Worm (Caenorhabditis elegans) whole organism, L2 larva: Measurements from ENCODE around the gene C06A12.19.

ENCODE experiments used
- F13H6.1 ChIP-seq: sonication (generic microtip); optimal IDR thresholded peaks from 2 replicates; lab custom pipeline; 2016; ENCODE audit warnings: missing genetic modification characterization, missing compliant biosample characterization
- Y55F3AM.14 ChIP-seq: fragments of 200-800 bp; sonication (Bioruptor generic); optimal IDR thresholded peaks from 2 replicates; lab custom pipeline; 2018; ENCODE audit warnings: mild to moderate bottlenecking, missing genetic modification characterization, missing compliant biosample characterization
- ZK546.5 ChIP-seq: sonication (generic microtip); optimal IDR thresholded peaks from 2 replicates; lab custom pipeline; 2017; ENCODE audit warnings: missing biosample characterization, missing genetic modification characterization
- alr-1 ChIP-seq: fragments of 150-350 bp; optimal IDR thresholded peaks from 2 replicates; lab custom pipeline; 2014; ENCODE audit warnings: missing biosample characterization, missing genetic modification characterization
- aly-2 ChIP-seq: fragments of 150-350 bp; optimal IDR thresholded peaks from 2 replicates; lab custom pipeline; 2014; ENCODE audit warnings: missing biosample characterization, missing genetic modification characterization
- ama-1 ChIP-seq: fragments of 150-350 bp; optimal IDR thresholded peaks from 2 replicates; lab custom pipeline; 2018; ENCODE audit warnings: inconsistent platforms
- blmp-1 ChIP-seq: sonication (generic microtip); optimal IDR thresholded peaks from 2 replicates; lab custom pipeline; 2017; ENCODE audit warnings: missing genetic modification characterization, mild to moderate bottlenecking, missing compliant biosample characterization, antibody characterized with exemption, moderate library complexity; ENCODE audit not compliant: insufficient read depth
- ceh-16 ChIP-seq: fragments of 150-350 bp; optimal IDR thresholded peaks from 2 replicates; lab custom pipeline; 2014; ENCODE audit warnings: missing biosample characterization, missing genetic modification characterization
- ceh-82 ChIP-seq: fragments of 150-350 bp; optimal IDR thresholded peaks from 2 replicates; lab custom pipeline; 2014; ENCODE audit warnings: missing biosample characterization, missing genetic modification characterization
- egl-27 ChIP-seq: sonication (generic microtip); optimal IDR thresholded peaks from 3 replicates; lab custom pipeline; 2017; ENCODE audit warnings: missing biosample characterization, missing genetic modification reagents, missing genetic modification characterization
- elt-1 ChIP-seq: fragments of 150-350 bp; optimal IDR thresholded peaks from 2 replicates; lab custom pipeline; 2014; ENCODE audit warnings: missing biosample characterization, missing genetic modification characterization
- elt-3 ChIP-seq: sonication (generic microtip); optimal IDR thresholded peaks from 2 replicates; lab custom pipeline; 2017; ENCODE audit warnings: missing biosample characterization, missing genetic modification characterization
- fos-1 ChIP-seq: fragments of 150-350 bp; optimal IDR thresholded peaks from 2 replicates; lab custom pipeline; 2014; ENCODE audit warnings: missing biosample characterization, missing genetic modification characterization
- gmeb-1 ChIP-seq: fragments of 150-350 bp; optimal IDR thresholded peaks from 2 replicates; lab custom pipeline; 2014; ENCODE audit warnings: missing biosample characterization, missing genetic modification characterization
- lin-13 ChIP-seq: fragments of 150-350 bp; optimal IDR thresholded peaks from 2 replicates; lab custom pipeline; 2014; ENCODE audit warnings: missing biosample characterization, missing genetic modification reagents, missing genetic modification characterization
- lin-39 ChIP-seq: fragments of 150-350 bp; optimal IDR thresholded peaks from 2 replicates; lab custom pipeline; 2014; ENCODE audit warnings: missing biosample characterization, missing genetic modification reagents, missing genetic modification characterization
- mbf-1 ChIP-seq: sonication (generic microtip); optimal IDR thresholded peaks from 2 replicates; lab custom pipeline; 2017; ENCODE audit warnings: missing biosample characterization, missing genetic modification characterization
- mdl-1 ChIP-seq, 2 experiments: fragments of 150-350 bp in 1 of 2; sonication (generic microtip) in 1 of 2; optimal IDR thresholded peaks; 2 replicates each; lab custom pipeline; 2017; ENCODE audit warnings: missing biosample characterization in 2 of 2, missing genetic modification characterization in 2 of 2
- nhr-10 ChIP-seq: sonication (generic microtip); optimal IDR thresholded peaks from 2 replicates; lab custom pipeline; 2017; ENCODE audit warnings: missing biosample characterization, missing genetic modification characterization
- nhr-11 ChIP-seq: fragments of 150-350 bp; optimal IDR thresholded peaks from 2 replicates; lab custom pipeline; 2014; ENCODE audit warnings: missing biosample characterization, missing genetic modification characterization
- nhr-12 ChIP-seq: fragments of 150-350 bp; optimal IDR thresholded peaks from 2 replicates; lab custom pipeline; 2014; ENCODE audit warnings: missing biosample characterization, missing genetic modification characterization
- nhr-129 ChIP-seq: fragments of 150-350 bp; optimal IDR thresholded peaks from 2 replicates; lab custom pipeline; 2014; ENCODE audit warnings: missing biosample characterization, missing genetic modification characterization
- nhr-23 ChIP-seq: fragments of 150-350 bp; optimal IDR thresholded peaks from 2 replicates; lab custom pipeline; 2014; ENCODE audit warnings: missing biosample characterization, missing genetic modification reagents, missing genetic modification characterization
- nhr-237 ChIP-seq: fragments of 150-350 bp; optimal IDR thresholded peaks from 2 replicates; lab custom pipeline; 2014; ENCODE audit warnings: missing biosample characterization, missing genetic modification characterization
- nhr-25 ChIP-seq: fragments of 150-350 bp; sonication (generic microtip); optimal IDR thresholded peaks from 3 replicates; lab custom pipeline; 2014; ENCODE audit warnings: missing biosample characterization, missing genetic modification characterization
- nhr-6 ChIP-seq: fragments of 150-350 bp; optimal IDR thresholded peaks from 2 replicates; lab custom pipeline; 2014; ENCODE audit warnings: missing biosample characterization, missing genetic modification characterization
- peb-1 ChIP-seq: fragments of 150-350 bp; optimal IDR thresholded peaks from 2 replicates; lab custom pipeline; 2014; ENCODE audit warnings: missing biosample characterization, missing genetic modification characterization
- sem-4 ChIP-seq: fragments of 150-350 bp; optimal IDR thresholded peaks from 2 replicates; lab custom pipeline; 2014; ENCODE audit warnings: missing biosample characterization, missing genetic modification reagents, missing genetic modification characterization
- sma-3 ChIP-seq: sonication (generic microtip); optimal IDR thresholded peaks from 2 replicates; lab custom pipeline; 2016; ENCODE audit warnings: missing genetic modification reagents, missing genetic modification characterization, missing compliant biosample characterization
- sma-9 ChIP-seq, 2 experiments: fragments of 150-350 bp in 1 of 2; sonication (generic microtip) in 1 of 2; optimal IDR thresholded peaks; 2 replicates each; lab custom pipeline; 2014 to 2016; ENCODE audit warnings: missing genetic modification characterization in 2 of 2, mild to moderate bottlenecking in 1 of 2, missing biosample characterization in 1 of 2, missing compliant biosample characterization in 1 of 2, missing genetic modification reagents in 1 of 2, moderate library complexity in 1 of 2
- unc-39 ChIP-seq: fragments of 150-350 bp; optimal IDR thresholded peaks from 2 replicates; lab custom pipeline; 2014; ENCODE audit warnings: missing biosample characterization, missing genetic modification characterization
- unc-55 ChIP-seq: fragments of 150-350 bp; sonication (generic microtip); optimal IDR thresholded peaks from 3 replicates; lab custom pipeline; 2014; ENCODE audit warnings: missing biosample characterization, missing genetic modification reagents, missing genetic modification characterization
- unc-62 ChIP-seq: fragments of 150-350 bp; optimal IDR thresholded peaks from 2 replicates; lab custom pipeline; 2014; ENCODE audit warnings: missing biosample characterization, missing genetic modification reagents, missing genetic modification characterization
- ztf-1 ChIP-seq: fragments of 200-800 bp; sonication (Bioruptor generic); conservative IDR thresholded peaks from 2 replicates; pipeline ENCODE4 v1.3.6; 2022; ENCODE audit warnings: missing genetic modification characterization, missing compliant biosample characterization
- ztf-11 ChIP-seq: sonication (generic microtip); optimal IDR thresholded peaks from 2 replicates; lab custom pipeline; 2017; ENCODE audit warnings: missing biosample characterization, missing genetic modification characterization
- ztf-4 ChIP-seq: fragments of 150-350 bp; optimal IDR thresholded peaks from 2 replicates; lab custom pipeline; 2014; ENCODE audit warnings: missing biosample characterization, missing genetic modification characterization

Gene C06A12.19

ce11 chrIV:17453996-17454395 is 14.1 kb upstream of the C06A12.19 start:
- TF ChIP-seq fos-1 (tag; lab: Kevin White, UChicago) (no peak), ama-1 (lab: Kevin White, UChicago) (no peak), elt-1 (tag; lab: Kevin White, UChicago) (no peak), nhr-25 (tag; lab: Kevin White, UChicago) (no peak), blmp-1 (tag; lab: Kevin White, UChicago) (no peak), gmeb-1 (tag; lab: Kevin White, UChicago) (no peak), sem-4 (tag; lab: Kevin White, UChicago) (no peak), sma-3 (no peak), peb-1 (tag; lab: Kevin White, UChicago) (no peak), ztf-11 (no peak), egl-27 (tag; lab: Kevin White, UChicago) (no peak), ceh-16 (tag; lab: Kevin White, UChicago) (no peak), sma-9 (GFP tag; optimal IDR thresholded peaks at IDR 0.05; lab: Kevin White, UChicago) (no peak), sma-9 (tag; optimal IDR thresholded peaks at IDR 0.05; lab: Kevin White, UChicago) (no peak), ztf-1 (GFP tag; lab: Robert Waterston, UW) (no peak)

- TF ChIP-seq sma-3, result no peak
- no peak for TF ChIP-seq gmeb-1 (tag; lab: Kevin White, UChicago)
- no peak for TF ChIP-seq nhr-11 (tag; lab: Kevin White, UChicago)
- no peak for TF ChIP-seq lin-13
- no peak for TF ChIP-seq nhr-25 (tag; lab: Kevin White, UChicago)
- TF ChIP-seq aly-2 (tag; lab: Kevin White, UChicago), result no peak
- no peak for TF ChIP-seq F13H6.1
- no peak for TF ChIP-seq nhr-237 (tag; lab: Kevin White, UChicago)
- TF ChIP-seq ztf-11, result no peak
- TF ChIP-seq ZK546.5 (tag; lab: Kevin White, UChicago), result no peak
- TF ChIP-seq ceh-82 (tag; lab: Kevin White, UChicago), result no peak
- no peak for TF ChIP-seq unc-55 (GFP tag; lab: Kevin White, UChicago)
- TF ChIP-seq nhr-12, result no peak
- no peak for TF ChIP-seq nhr-23
- TF ChIP-seq alr-1 (tag; lab: Kevin White, UChicago), result no peak
- TF ChIP-seq sem-4 (tag; lab: Kevin White, UChicago), result no peak
- no peak for TF ChIP-seq nhr-10 (tag; lab: Kevin White, UChicago)
- no peak for TF ChIP-seq mdl-1 (tag; optimal IDR thresholded peaks at IDR 0.05; lab: Kevin White, UChicago)
- no peak for TF ChIP-seq unc-39 (tag; lab: Kevin White, UChicago)
- TF ChIP-seq mbf-1, result no peak
These were observed 13.3 kb upstream of the C06A12.19 start for ce11 chrIV:17453200-17453599.

- no peak for TF ChIP-seq nhr-23
- no peak for TF ChIP-seq lin-13
- no peak for TF ChIP-seq elt-3 (tag; lab: Kevin White, UChicago)
- TF ChIP-seq fos-1 (tag; lab: Kevin White, UChicago), result no peak
- no peak for TF ChIP-seq nhr-237 (tag; lab: Kevin White, UChicago)
- TF ChIP-seq alr-1 (tag; lab: Kevin White, UChicago), result no peak
- TF ChIP-seq nhr-129 (tag; lab: Kevin White, UChicago), result no peak
- TF ChIP-seq unc-62 (GFP tag; lab: Kevin White, UChicago), result no peak
- no peak for TF ChIP-seq lin-39
- TF ChIP-seq sem-4 (tag; lab: Kevin White, UChicago), result no peak
- no peak for TF ChIP-seq Y55F3AM.14 (GFP tag; lab: Kevin White, UChicago)
- no peak for TF ChIP-seq nhr-6 (tag; lab: Kevin White, UChicago)
- TF ChIP-seq ztf-4 (tag; lab: Kevin White, UChicago), result no peak
- no peak for TF ChIP-seq egl-27 (tag; lab: Kevin White, UChicago)
- no peak for TF ChIP-seq unc-39 (tag; lab: Kevin White, UChicago)
- no peak for TF ChIP-seq mbf-1
- TF ChIP-seq blmp-1 (tag; lab: Kevin White, UChicago), result no peak
- no peak for TF ChIP-seq ztf-1 (GFP tag; lab: Robert Waterston, UW)
These were observed 10.5 kb upstream of the C06A12.19 start, which contains the start of gene F11E6.8 for ce11 chrIV:17450443-17450842. TSS of gene F11E6.8 (minus strand) at chrIV:17450543.

ce11 chrIV:17448319-17448718 is 8.4 kb upstream of the C06A12.19 start:
- TF ChIP-seq nhr-12, result no peak
- peak; percentile 32 for TF ChIP-seq F13H6.1
